Worm (Caenorhabditis elegans): Measurements from ENCODE around the gene clpr-2.
"Not testable (repeated sequence)": the region's sequence is repeated elsewhere in the genome, so short reads cannot be mapped to it uniquely, and the experiment has no call there.

- TF ChIP-seq rpc-1 (optimal IDR thresholded peaks at IDR 0.05); rpc-1 (tag; optimal IDR thresholded peaks at IDR 0.05); ceh-100 (GFP tag; IDR thresholded peaks at IDR 0.05); unc-62 (GFP tag; optimal IDR thresholded peaks at IDR 0.05); snpc-4 (GFP tag; optimal IDR thresholded peaks at IDR 0.05); snpc-4 (tag; optimal IDR thresholded peaks at IDR 0.05); nfya-1 (tag; optimal IDR thresholded peaks at IDR 0.05; ENCODE audit: borderline replicate concordance, insufficient read depth); efl-1 (GFP tag; optimal IDR thresholded peaks at IDR 0.05): not testable (repeated sequence)
These were observed 19.6 kb downstream of the clpr-2 start, which contains the start of gene srz-63 for ce11 chrII:1278350-1278749.

Measured in whole organism, young adult.